Worm (Caenorhabditis elegans): ENCODE measurements around the gene str-140.

ce11 chrV:8017924-8018323, 49.8 kb downstream of the str-140 start:
- TF ChIP-seq him-1 (tag; optimal IDR thresholded peaks at IDR 0.05): no peak
- TF ChIP-seq dao-5 (tag; optimal IDR thresholded peaks at IDR 0.05): no peak
- TF ChIP-seq W03F9.2 (tag; optimal IDR thresholded peaks at IDR 0.05): no peak
